Fruit fly (Drosophila melanogaster): Measurements from ENCODE around the gene Obp19a.

dm6 chrX:20416433-20416832 is 889 bp downstream of the Obp19a start, which contains the start of gene Obp19b:
- no peak for TF ChIP-seq achi (GFP tag; optimal IDR thresholded peaks at IDR 0.05)
- no peak for TF ChIP-seq Lpt (GFP tag; optimal IDR thresholded peaks at IDR 0.05)

Data from whole organism, prepupa.